Worm (Caenorhabditis elegans): ENCODE data around the gene ddl-1.

ce11 chrII:5646942-5647341 lies 1.2 kb downstream of the ddl-1 start, which contains the start of gene F59E12.9:
- no peak for TF ChIP-seq unc-62 (GFP tag; optimal IDR thresholded peaks at IDR 0.05)
- TF ChIP-seq efl-1 (GFP tag; optimal IDR thresholded peaks at IDR 0.05) = no peak
- no peak for TF ChIP-seq ztf-28 (GFP tag; IDR thresholded peaks at IDR 0.05)
- no peak for TF ChIP-seq die-1 (tag; optimal IDR thresholded peaks at IDR 0.05)

All from whole organism, young adult.